Worm (Caenorhabditis elegans): ENCODE measurements around the gene str-250.

DNA sequence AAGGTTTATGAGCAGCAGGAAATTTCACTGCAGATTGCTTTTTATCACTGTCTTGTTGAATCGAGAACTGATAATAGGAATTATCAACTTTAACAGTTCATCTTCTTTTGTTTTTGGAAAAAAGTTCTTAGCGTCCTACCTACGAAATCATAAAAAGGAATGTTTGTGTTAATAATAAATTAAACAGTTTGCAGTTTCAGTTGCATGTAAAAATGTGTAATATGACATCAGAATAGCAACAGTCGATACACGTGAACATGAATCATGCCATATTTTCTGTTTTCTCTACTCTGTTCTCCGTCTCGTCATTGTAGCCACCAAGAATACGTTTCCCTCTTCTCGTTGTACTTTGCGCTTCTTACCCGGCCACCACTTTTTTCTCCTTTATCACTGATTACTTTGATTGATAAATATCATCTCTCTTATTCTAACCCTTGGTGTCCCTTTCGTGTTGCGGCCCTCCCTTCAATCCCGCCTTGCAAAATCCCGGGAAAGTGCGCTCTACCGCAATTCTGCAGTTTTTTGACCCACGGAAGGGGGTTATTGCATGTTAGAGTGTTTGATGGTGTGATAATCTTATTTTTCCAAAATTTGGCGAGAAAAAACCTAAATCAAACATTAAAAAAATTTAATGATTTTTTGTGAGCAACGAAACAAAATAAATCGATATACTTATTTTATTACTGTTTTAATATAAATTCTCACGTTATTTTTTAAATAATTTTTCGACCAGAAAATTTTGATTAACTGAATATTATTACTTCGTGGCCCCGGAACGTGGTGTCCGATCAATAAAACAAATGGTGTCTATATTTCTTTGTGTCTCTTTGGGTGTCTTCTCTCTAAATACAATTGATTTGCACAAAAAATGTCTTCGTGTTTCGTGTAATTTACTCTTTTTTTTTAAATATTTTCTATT, 25.7 kb upstream of the str-250 start, which contains the start of gene sptl-3:
- no peak for TF ChIP-seq dpl-1 (GFP tag; optimal IDR thresholded peaks at IDR 0.05)
- no peak for TF ChIP-seq ceh-62 (tag; optimal IDR thresholded peaks at IDR 0.05)
- TF ChIP-seq unc-62 (GFP tag; optimal IDR thresholded peaks at IDR 0.05 in 1 of 2) = peak in 1 of 2 experiments; percentile 11
- TF ChIP-seq unc-62 (tag; optimal IDR thresholded peaks at IDR 0.05) = peak; percentile 13
- no peak for TF ChIP-seq fos-1 (tag; optimal IDR thresholded peaks at IDR 0.05)
- no peak for TF ChIP-seq lin-13 (GFP tag; optimal IDR thresholded peaks at IDR 0.05)
- no peak for TF ChIP-seq daf-19 (GFP tag; conservative IDR thresholded peaks at IDR 0.05)
- TF ChIP-seq nhr-76 (tag; optimal IDR thresholded peaks at IDR 0.05) = no peak
- TF ChIP-seq mep-1 (tag; optimal IDR thresholded peaks at IDR 0.05) = peak; percentile 39
- TF ChIP-seq cey-2 (tag; optimal IDR thresholded peaks at IDR 0.05; ENCODE audit: borderline replicate concordance, insufficient read depth) = peak; percentile 87
- TF ChIP-seq ctbp-1 (GFP tag; IDR thresholded peaks at IDR 0.05) = 0 out of 2 replicates have a peak, but pooled peaks have one; percentile 30
- TF ChIP-seq php-3 (GFP tag; IDR thresholded peaks at IDR 0.05) = peak; percentile 67; the same call in 1 of the 2 replicates
- no peak for TF ChIP-seq ZK337.2 (GFP tag; IDR thresholded peaks at IDR 0.05)
- TF ChIP-seq T26A8.4 (GFP tag; IDR thresholded peaks at IDR 0.05) = no peak
- peak; percentile 60 for TF ChIP-seq nhr-11 (tag; optimal IDR thresholded peaks at IDR 0.05)
